Fruit fly (Drosophila melanogaster) whole organism, embryonic: Measurements from ENCODE around the gene CG4364.

Source experiments
- ATbp ChIP-seq: fragments of 200-800 bp; sonication (Bioruptor generic); optimal IDR thresholded peaks from 2 replicates; lab custom pipeline; 2017; ENCODE audit warnings: missing biosample characterization, mild to moderate bottlenecking, missing genetic modification characterization, missing genetic modification reagents
- B-H1 ChIP-seq: fragments of 200-800 bp; sonication (Bioruptor generic); IDR thresholded peaks from 3 replicates; pipeline ENCODE4 v1.3.6; 2022; ENCODE audit warnings: missing biosample characterization, missing genetic modification characterization
- CG10366 ChIP-seq: fragments of 200-800 bp; sonication (Bioruptor generic); IDR thresholded peaks from 2 replicates; pipeline ENCODE4 v1.3.6; 2022; ENCODE audit warnings: missing biosample characterization, missing genetic modification characterization
- CG13287 ChIP-seq: fragments of 200-800 bp; sonication (Bioruptor generic); IDR thresholded peaks from 2 replicates; pipeline ENCODE4 v1.3.6; 2022; ENCODE audit warnings: missing biosample characterization, missing genetic modification characterization; ENCODE audit not compliant: partially characterized antibody
- CG13894 ChIP-seq: fragments of 200-800 bp; sonication (Bioruptor generic); optimal IDR thresholded peaks from 3 replicates; lab custom pipeline; 2018; ENCODE audit warnings: missing biosample characterization, mild to moderate bottlenecking, missing genetic modification characterization, moderate library complexity
- CG14050 ChIP-seq: fragments of 200-800 bp; sonication (Bioruptor generic); IDR thresholded peaks from 3 replicates; pipeline ENCODE4 v1.3.6; 2022; ENCODE audit warnings: missing biosample characterization, missing genetic modification characterization
- CG14667 ChIP-seq: fragments of 200-800 bp; sonication (Bioruptor generic); IDR thresholded peaks from 2 replicates; pipeline ENCODE4 v1.3.6; 2022; ENCODE audit warnings: missing biosample characterization, missing genetic modification characterization
- CG15269 ChIP-seq: fragments of 200-800 bp; sonication (Bioruptor generic); optimal IDR thresholded peaks from 2 replicates; lab custom pipeline; 2018; ENCODE audit warnings: missing biosample characterization, mild to moderate bottlenecking, missing genetic modification characterization, moderate library complexity
- CG15514 ChIP-seq: fragments of 200-800 bp; sonication (Bioruptor generic); optimal IDR thresholded peaks from 3 replicates; lab custom pipeline; 2017; ENCODE audit warnings: missing biosample characterization, missing genetic modification characterization, mild to moderate bottlenecking, moderate library complexity, missing genetic modification reagents
- CG16813 ChIP-seq: fragments of 200-800 bp; sonication (Bioruptor generic); IDR thresholded peaks from 3 replicates; pipeline ENCODE4 v1.3.6; 2022; ENCODE audit warnings: missing biosample characterization, missing genetic modification characterization; ENCODE audit not compliant: partially characterized antibody
- CG17385 ChIP-seq: fragments of 200-800 bp; sonication (Bioruptor generic); optimal IDR thresholded peaks from 3 replicates; lab custom pipeline; 2018; ENCODE audit warnings: missing biosample characterization, mild to moderate bottlenecking, missing genetic modification characterization
- CG3065 ChIP-seq: fragments of 200-800 bp; sonication (Bioruptor generic); optimal IDR thresholded peaks from 2 replicates; lab custom pipeline; 2016; ENCODE audit warnings: missing biosample characterization, missing genetic modification characterization
- CG32532 ChIP-seq: fragments of 200-800 bp; sonication (Bioruptor generic); IDR thresholded peaks from 2 replicates; pipeline ENCODE4 v1.3.6; 2022; ENCODE audit warnings: missing biosample characterization, missing genetic modification characterization
- CG34376 ChIP-seq: fragments of 200-800 bp; sonication (Bioruptor generic); optimal IDR thresholded peaks from 2 replicates; lab custom pipeline; 2018; ENCODE audit warnings: missing biosample characterization, mild to moderate bottlenecking, missing genetic modification characterization
- CG34422 ChIP-seq: fragments of 200-800 bp; sonication (Bioruptor generic); IDR thresholded peaks from 3 replicates; pipeline ENCODE4 v1.3.6; 2022; ENCODE audit warnings: missing biosample characterization, missing genetic modification characterization
- CG43689 ChIP-seq: fragments of 200-800 bp; sonication (Bioruptor generic); IDR thresholded peaks from 2 replicates; pipeline ENCODE4 v1.3.6; 2022; ENCODE audit warnings: missing biosample characterization, missing genetic modification characterization
- CG4730 ChIP-seq: fragments of 200-800 bp; sonication (Bioruptor generic); IDR thresholded peaks from 2 replicates; pipeline ENCODE4 v1.3.6; 2022; ENCODE audit warnings: missing biosample characterization, missing genetic modification characterization
- CG4820 ChIP-seq: fragments of 200-800 bp; sonication (Bioruptor generic); optimal IDR thresholded peaks from 3 replicates; lab custom pipeline; 2016; ENCODE audit warnings: missing biosample characterization, missing genetic modification characterization
- CG6683 ChIP-seq: fragments of 200-800 bp; sonication (Bioruptor generic); optimal IDR thresholded peaks from 2 replicates; lab custom pipeline; 2017; ENCODE audit warnings: missing biosample characterization, mild to moderate bottlenecking, missing genetic modification characterization, missing genetic modification reagents
- CG9727 ChIP-seq: fragments of 200-800 bp; sonication (Bioruptor generic); optimal IDR thresholded peaks from 3 replicates; lab custom pipeline; 2017; ENCODE audit warnings: missing biosample characterization, mild to moderate bottlenecking, missing genetic modification characterization
- CTCF ChIP-seq: fragments of 200-800 bp; sonication (Bioruptor generic); optimal IDR thresholded peaks from 2 replicates; lab custom pipeline; 2017; ENCODE audit warnings: missing biosample characterization, mild to moderate bottlenecking, missing genetic modification characterization, moderate library complexity
- CoRest ChIP-seq: fragments of 200-800 bp; sonication (Bioruptor generic); optimal IDR thresholded peaks from 3 replicates; lab custom pipeline; 2018; ENCODE audit warnings: missing biosample characterization, mild to moderate bottlenecking, missing genetic modification characterization, moderate library complexity
- Dek ChIP-seq: fragments of 200-800 bp; sonication (Bioruptor generic); optimal IDR thresholded peaks from 3 replicates; lab custom pipeline; 2019; ENCODE audit warnings: missing biosample characterization, mild to moderate bottlenecking, missing genetic modification characterization, moderate library complexity
- Dfd ChIP-seq, 2 experiments: fragments of >200 bp; optimal IDR thresholded peaks; 2 replicates each; lab custom pipeline; 2017; ENCODE audit warnings: missing biosample characterization in 2 of 2, missing genetic modification characterization in 2 of 2
- E2f2 ChIP-seq: fragments of 200-800 bp; sonication (Bioruptor generic); IDR thresholded peaks from 2 replicates; pipeline ENCODE4 v1.3.6; 2022; ENCODE audit warnings: missing biosample characterization, missing genetic modification characterization
- Fer2 ChIP-seq: fragments of 200-800 bp; sonication (Bioruptor generic); optimal IDR thresholded peaks from 2 replicates; lab custom pipeline; 2018; ENCODE audit warnings: missing biosample characterization, mild to moderate bottlenecking, missing genetic modification characterization, moderate library complexity
- HHEX ChIP-seq: fragments of 200-800 bp; sonication (Bioruptor generic); optimal IDR thresholded peaks from 3 replicates; lab custom pipeline; 2017; ENCODE audit warnings: missing biosample characterization, mild to moderate bottlenecking, missing genetic modification characterization, missing genetic modification reagents
- HmgZ ChIP-seq: fragments of 200-800 bp; sonication (Bioruptor generic); optimal IDR thresholded peaks from 2 replicates; lab custom pipeline; 2018; ENCODE audit warnings: missing biosample characterization, mild to moderate bottlenecking, missing genetic modification characterization
- Neu2 ChIP-seq: fragments of 200-800 bp; sonication (Bioruptor generic); optimal IDR thresholded peaks from 3 replicates; lab custom pipeline; 2016; ENCODE audit warnings: missing biosample characterization, missing genetic modification characterization, borderline replicate concordance
- NfI ChIP-seq: fragments of 200-800 bp; sonication (Bioruptor generic); optimal IDR thresholded peaks from 3 replicates; lab custom pipeline; 2018; ENCODE audit warnings: missing biosample characterization, mild to moderate bottlenecking, missing genetic modification characterization, moderate library complexity
- Sin3A ChIP-seq: fragments of >200 bp; optimal IDR thresholded peaks from 2 replicates; lab custom pipeline; 2018
- Sry-δ ChIP-seq: fragments of 200-800 bp; sonication (Bioruptor generic); optimal IDR thresholded peaks from 2 replicates; lab custom pipeline; 2016; ENCODE audit warnings: missing biosample characterization, missing genetic modification characterization
- Taf1 ChIP-seq: fragments of 200-800 bp; sonication (Bioruptor generic); IDR thresholded peaks from 2 replicates; pipeline ENCODE4 v1.3.6; 2022; ENCODE audit warnings: missing biosample characterization, missing genetic modification characterization
- Vsx1 ChIP-seq: fragments of 200-800 bp; sonication (Bioruptor generic); optimal IDR thresholded peaks from 2 replicates; lab custom pipeline; 2017; ENCODE audit warnings: missing biosample characterization, mild to moderate bottlenecking, missing genetic modification characterization, missing genetic modification reagents
- YL-1 ChIP-seq: fragments of 200-800 bp; sonication (Bioruptor generic); optimal IDR thresholded peaks from 3 replicates; lab custom pipeline; 2017; ENCODE audit warnings: missing biosample characterization, mild to moderate bottlenecking, missing genetic modification characterization
- al ChIP-seq: fragments of 200-800 bp; sonication (Bioruptor generic); IDR thresholded peaks from 2 replicates; pipeline ENCODE4 v1.3.6; 2022; ENCODE audit warnings: missing biosample characterization, missing genetic modification characterization
- aop ChIP-seq: fragments of 200-800 bp; sonication (Bioruptor generic); IDR thresholded peaks from 2 replicates; pipeline ENCODE4 v1.3.6; 2022; ENCODE audit warnings: missing biosample characterization, missing genetic modification characterization
- crp ChIP-seq, 2 experiments: fragments of 200-800 bp; sonication (Bioruptor generic); optimal IDR thresholded peaks; 2 replicates in 1 of 2; 3 replicates in 1 of 2; lab custom pipeline; 2017; ENCODE audit warnings: missing biosample characterization in 2 of 2, missing genetic modification characterization in 2 of 2, mild to moderate bottlenecking in 1 of 2, moderate library complexity in 1 of 2
- danr ChIP-seq: fragments of 200-800 bp; sonication (Bioruptor generic); IDR thresholded peaks from 2 replicates; pipeline ENCODE4 v1.3.6; 2022; ENCODE audit warnings: missing biosample characterization, missing genetic modification characterization
- dimm ChIP-seq: fragments of 200-800 bp; sonication (Bioruptor generic); IDR thresholded peaks from 2 replicates; pipeline ENCODE4 v1.3.6; 2022; ENCODE audit warnings: missing biosample characterization, missing genetic modification characterization
- dmrt11E ChIP-seq: fragments of 200-800 bp; sonication (Bioruptor generic); optimal IDR thresholded peaks from 3 replicates; lab custom pipeline; 2018; ENCODE audit warnings: missing biosample characterization, mild to moderate bottlenecking, missing genetic modification characterization, moderate library complexity
- dysf ChIP-seq: fragments of 200-800 bp; sonication (Bioruptor generic); IDR thresholded peaks from 3 replicates; pipeline ENCODE4 v1.3.6; 2022; ENCODE audit warnings: missing biosample characterization, missing genetic modification characterization
- fru ChIP-seq: fragments of >200 bp; optimal IDR thresholded peaks from 2 replicates; lab custom pipeline; 2017
- fu2 ChIP-seq: fragments of 200-800 bp; sonication (Bioruptor generic); optimal IDR thresholded peaks from 2 replicates; lab custom pipeline; 2016; ENCODE audit warnings: missing biosample characterization, missing genetic modification characterization
- gcm2 ChIP-seq: fragments of 200-800 bp; sonication (Bioruptor generic); optimal IDR thresholded peaks from 2 replicates; lab custom pipeline; 2016; ENCODE audit warnings: missing biosample characterization, missing genetic modification characterization
- grn ChIP-seq: fragments of 200-800 bp; sonication (Bioruptor generic); optimal IDR thresholded peaks from 3 replicates; lab custom pipeline; 2017; ENCODE audit warnings: missing biosample characterization, missing genetic modification characterization
- salm ChIP-seq: fragments of 200-800 bp; sonication (Bioruptor generic); optimal IDR thresholded peaks from 2 replicates; lab custom pipeline; 2018; ENCODE audit warnings: missing biosample characterization, mild to moderate bottlenecking, missing genetic modification characterization
- schlank ChIP-seq: fragments of 200-800 bp; sonication (Bioruptor generic); optimal IDR thresholded peaks from 2 replicates; lab custom pipeline; 2018; ENCODE audit warnings: missing biosample characterization, mild to moderate bottlenecking, missing genetic modification characterization
- tll ChIP-seq, 2 experiments: fragments of 200-800 bp in 1 of 2; fragments of >200 bp in 1 of 2; sonication (Bioruptor generic) in 1 of 2; optimal IDR thresholded peaks; 2 replicates each; lab custom pipeline; 2017 to 2019; ENCODE audit warnings: missing biosample characterization in 2 of 2, missing genetic modification characterization in 2 of 2, mild to moderate bottlenecking in 1 of 2, moderate library complexity in 1 of 2
- tna ChIP-seq: fragments of 200-800 bp; sonication (Bioruptor generic); IDR thresholded peaks from 2 replicates; pipeline ENCODE4 v1.3.6; 2022; ENCODE audit warnings: missing biosample characterization, missing genetic modification characterization; ENCODE audit not compliant: partially characterized antibody
- wek ChIP-seq: fragments of 200-800 bp; sonication (Bioruptor generic); optimal IDR thresholded peaks from 3 replicates; lab custom pipeline; 2018; ENCODE audit warnings: missing biosample characterization, mild to moderate bottlenecking, missing genetic modification characterization, moderate library complexity

Gene CG4364

dm6 chr2L:9660516-9660920 lies 50.6 kb downstream of the CG4364 start (continued):
- peak; percentile 45 for TF ChIP-seq Fer2 (tag; lab: Kevin White, UChicago)
- peak in 1 of 2 experiments; percentile 5 for TF ChIP-seq crp (GFP tag; optimal IDR thresholded peaks at IDR 0.05; lab: Kevin White, UChicago)
- no peak for TF ChIP-seq schlank (tag; lab: Kevin White, UChicago)
- peak; percentile 45; the same call in 1 of the 2 replicates for TF ChIP-seq E2f2
- TF ChIP-seq CG6683 (GFP tag; lab: Kevin White, UChicago), result peak; percentile 82
- no peak for TF ChIP-seq Dfd (GFP tag; optimal IDR thresholded peaks at IDR 0.05; lab: Kevin White, UChicago)
- TF ChIP-seq B-H1, result peak; percentile 57
- peak; percentile 78 for TF ChIP-seq Dek (tag; lab: Kevin White, UChicago)
- no peak for TF ChIP-seq tna (GFP tag; lab: Robert Waterston, UW)
- peak; percentile 81 for TF ChIP-seq CG17385
- peak; percentile 74 for TF ChIP-seq CG13894
- TF ChIP-seq Vsx1 (GFP tag; lab: Kevin White, UChicago), result no peak
- peak; percentile 85 for TF ChIP-seq CG15269
- peak; percentile 71 for TF ChIP-seq CG15514
- peak; percentile 83 for TF ChIP-seq CoRest (tag; lab: Kevin White, UChicago)
- TF ChIP-seq CG14667 (GFP tag; lab: Robert Waterston, UW), result peak; percentile 58
- TF ChIP-seq YL-1 (GFP tag; lab: Kevin White, UChicago), result peak; percentile 12
- peak; percentile 47 for TF ChIP-seq CG10366 (GFP tag; lab: Robert Waterston, UW)
- no peak; the same call in 1 of the 2 replicates for TF ChIP-seq al
- TF ChIP-seq ATbp, result peak; percentile 64
- TF ChIP-seq HHEX (GFP tag; lab: Kevin White, UChicago), result peak; percentile 78
- no peak for TF ChIP-seq Sin3A (lab: Kevin White, UChicago)
- TF ChIP-seq CG43689 (GFP tag; lab: Robert Waterston, UW), result no peak
- no peak for TF ChIP-seq CG16813 (GFP tag; lab: Robert Waterston, UW)
- peak; percentile 32 for TF ChIP-seq salm (tag; lab: Kevin White, UChicago)
- no peak for TF ChIP-seq grn (GFP tag; lab: Kevin White, UChicago)
- TF ChIP-seq CG4730 (GFP tag; lab: Robert Waterston, UW), result peak; percentile 39; the same call in 1 of the 2 replicates
- no peak for TF ChIP-seq CTCF (GFP tag; lab: Kevin White, UChicago)
- no peak for TF ChIP-seq Sry-δ
- TF ChIP-seq CG13287 (GFP tag; lab: Robert Waterston, UW), result no peak
- TF ChIP-seq Neu2, result no peak
- TF ChIP-seq gcm2 (GFP tag; lab: Kevin White, UChicago), result peak; percentile 1
- no peak for TF ChIP-seq CG3065 (GFP tag; lab: Kevin White, UChicago)
- peak; percentile 56; the same call in 2 of the 3 replicates for TF ChIP-seq CG14050
- TF ChIP-seq dmrt11E, result no peak
- peak; percentile 49; the same call in 1 of the 2 replicates for TF ChIP-seq Taf1 (GFP tag; lab: Robert Waterston, UW)
- TF ChIP-seq CG32532 (GFP tag; lab: Robert Waterston, UW), result peak; percentile 81
- TF ChIP-seq NfI, result peak; percentile 81
- TF ChIP-seq aop, result no peak
- peak; percentile 82 for TF ChIP-seq CG9727 (GFP tag; lab: Kevin White, UChicago)
- TF ChIP-seq fru (lab: Kevin White, UChicago), result no peak
- peak; percentile 51 for TF ChIP-seq CG4820 (GFP tag; lab: Kevin White, UChicago)
- peak; percentile 58 for TF ChIP-seq HmgZ (tag; lab: Kevin White, UChicago)
- TF ChIP-seq tll (GFP tag; optimal IDR thresholded peaks at IDR 0.05; lab: Kevin White, UChicago), result no peak
- TF ChIP-seq fu2 (GFP tag; lab: Kevin White, UChicago), result peak; percentile 39
- 0 out of 2 replicates have a peak, but pooled peaks have one; percentile 21 for TF ChIP-seq danr (GFP tag; lab: Robert Waterston, UW)
- no peak for TF ChIP-seq dimm (GFP tag; lab: Robert Waterston, UW)
- TF ChIP-seq wek (GFP tag; lab: Kevin White, UChicago), result no peak
- TF ChIP-seq dysf, result peak; percentile 89
- peak; percentile 91 for TF ChIP-seq CG34376 (GFP tag; lab: Kevin White, UChicago)
- peak; percentile 63; the same call in 2 of the 3 replicates for TF ChIP-seq CG34422 (GFP tag; lab: Robert Waterston, UW)
